Worm (Caenorhabditis elegans) whole organism, L4 larva: ENCODE data around the gene dct-15.

Experiments
- R02D3.7 ChIP-seq: fragments of 150-350 bp; sonication (generic microtip); optimal IDR thresholded peaks from 3 replicates; lab custom pipeline; 2014; ENCODE audit warnings: missing biosample characterization, missing genetic modification characterization
- ZK546.5 ChIP-seq, 2 experiments: sonication (generic microtip); optimal IDR thresholded peaks; 2 replicates each; lab custom pipeline; 2017; ENCODE audit warnings: missing biosample characterization in 2 of 2, missing genetic modification characterization in 2 of 2
- aly-2 ChIP-seq: sonication (generic microtip); optimal IDR thresholded peaks from 2 replicates; lab custom pipeline; 2018; ENCODE audit warnings: missing biosample characterization, missing genetic modification characterization
- ama-1 ChIP-seq: fragments of 150-350 bp; optimal IDR thresholded peaks from 2 replicates; lab custom pipeline; 2014; ENCODE audit warnings: inconsistent platforms, mixed read lengths
- daf-12 ChIP-seq: fragments of 150-350 bp; optimal IDR thresholded peaks from 2 replicates; lab custom pipeline; 2014; ENCODE audit warnings: missing biosample characterization, missing genetic modification reagents, missing genetic modification characterization
- dve-1 ChIP-seq: sonication (generic microtip); optimal IDR thresholded peaks from 2 replicates; lab custom pipeline; 2017; ENCODE audit warnings: antibody characterized with exemption, mild to moderate bottlenecking, missing genetic modification characterization, missing compliant biosample characterization; ENCODE audit not compliant: insufficient read depth
- fkh-10 ChIP-seq: fragments of 150-350 bp; optimal IDR thresholded peaks from 2 replicates; lab custom pipeline; 2014; ENCODE audit warnings: missing biosample characterization, missing genetic modification reagents, missing genetic modification characterization
- lin-39 ChIP-seq: fragments of 150-350 bp; optimal IDR thresholded peaks from 2 replicates; lab custom pipeline; 2014; ENCODE audit warnings: missing biosample characterization, missing genetic modification reagents, missing genetic modification characterization
- nhr-11 ChIP-seq: fragments of 150-350 bp; optimal IDR thresholded peaks from 2 replicates; lab custom pipeline; 2014; ENCODE audit warnings: missing biosample characterization, missing genetic modification characterization
- nhr-25 ChIP-seq: sonication (generic microtip); optimal IDR thresholded peaks from 2 replicates; lab custom pipeline; 2017; ENCODE audit warnings: missing genetic modification characterization, mild to moderate bottlenecking, missing compliant biosample characterization, antibody characterized with exemption, moderate library complexity, borderline replicate concordance; ENCODE audit not compliant: insufficient read depth
- nhr-76 ChIP-seq: fragments of 150-350 bp; optimal IDR thresholded peaks from 2 replicates; lab custom pipeline; 2014; ENCODE audit warnings: missing biosample characterization, missing genetic modification characterization
- unc-62 ChIP-seq, 3 experiments: fragments of 150-350 bp in 1 of 3; sonication (generic microtip); optimal IDR thresholded peaks in 2 of 3; peaks in 1 of 3; 1 replicate in 1 of 3; 2 replicates in 2 of 3; lab custom pipeline; 2014 to 2017; ENCODE audit warnings: missing biosample characterization in 3 of 3, missing genetic modification characterization in 3 of 3, missing genetic modification reagents in 3 of 3, missing genotype in 1 of 3
- zfp-2 ChIP-seq: sonication (generic microtip); optimal IDR thresholded peaks from 2 replicates; lab custom pipeline; 2016; ENCODE audit warnings: mild to moderate bottlenecking, missing genetic modification characterization, missing compliant biosample characterization

DNA sequence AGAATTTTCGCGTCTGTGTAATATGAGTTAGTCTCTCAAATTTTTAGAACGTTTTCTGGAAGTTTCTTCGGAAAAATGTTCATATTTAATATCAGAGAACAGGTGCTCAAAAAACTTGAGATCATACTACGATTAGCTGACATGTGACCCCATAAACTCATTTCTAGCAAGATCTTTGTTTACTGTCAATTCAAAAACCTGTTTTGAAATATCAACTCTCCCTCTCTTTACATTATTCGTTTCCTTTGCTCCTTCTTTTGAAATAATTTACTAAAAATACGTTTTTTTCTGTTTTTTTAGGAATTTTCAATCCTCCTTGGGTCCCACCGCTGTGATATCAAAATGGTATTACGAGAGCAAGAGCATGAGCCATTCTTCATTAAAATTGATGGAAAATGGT, 11.4 kb downstream of the dct-15 start, which contains the start of gene fat-4:
- TF ChIP-seq nhr-25 (tag; lab: Kevin White, UChicago), result no peak
- no peak for TF ChIP-seq nhr-76 (tag; lab: Kevin White, UChicago)
- TF ChIP-seq zfp-2 (tag; lab: Kevin White, UChicago), result no peak
- no peak for TF ChIP-seq ZK546.5 (tag; optimal IDR thresholded peaks at IDR 0.05; lab: Kevin White, UChicago)
- TF ChIP-seq dve-1, result no peak
- TF ChIP-seq aly-2 (tag; lab: Kevin White, UChicago), result no peak
- TF ChIP-seq fkh-10 (GFP tag; lab: Kevin White, UChicago), result no peak
- no peak for TF ChIP-seq ama-1 (lab: Kevin White, UChicago)
- no peak for TF ChIP-seq lin-39 (tag; lab: Kevin White, UChicago)
- TF ChIP-seq nhr-11, result no peak
- TF ChIP-seq daf-12, result no peak
- TF ChIP-seq unc-62 (GFP tag; optimal IDR thresholded peaks at IDR 0.05 in 1 of 2; lab: Kevin White, UChicago), result no peak
- TF ChIP-seq unc-62 (tag; optimal IDR thresholded peaks at IDR 0.05; lab: Kevin White, UChicago), result no peak
- no peak for TF ChIP-seq R02D3.7 (tag; lab: Kevin White, UChicago)
